Fruit fly (Drosophila melanogaster) whole organism, adult: ENCODE results near the gene nAChRalpha7.

Experiments
- CG11617 ChIP-seq: fragments of 200-800 bp; sonication (Bioruptor generic); optimal IDR thresholded peaks from 2 replicates; lab custom pipeline; 2017; ENCODE audit warnings: mild to moderate bottlenecking, missing biosample characterization, missing genetic modification reagents, missing genetic modification characterization
- CG12768 ChIP-seq: fragments of 200-800 bp; sonication (Bioruptor generic); optimal IDR thresholded peaks from 2 replicates; lab custom pipeline; 2017; ENCODE audit warnings: missing biosample characterization, missing genetic modification characterization, mild to moderate bottlenecking, moderate library complexity, missing genetic modification reagents
- CG14711 ChIP-seq: fragments of 200-800 bp; sonication (Bioruptor generic); optimal IDR thresholded peaks from 2 replicates; lab custom pipeline; 2018; ENCODE audit warnings: missing biosample characterization, mild to moderate bottlenecking, missing genetic modification characterization, moderate library complexity
- CG1620 ChIP-seq: fragments of 200-800 bp; sonication (Bioruptor generic); optimal IDR thresholded peaks from 2 replicates; lab custom pipeline; 2016; ENCODE audit warnings: missing biosample characterization, missing genetic modification characterization
- CG33017 ChIP-seq: fragments of 200-800 bp; sonication (Bioruptor generic); optimal IDR thresholded peaks from 2 replicates; lab custom pipeline; 2018; ENCODE audit warnings: missing biosample characterization, mild to moderate bottlenecking, missing genetic modification characterization, moderate library complexity
- CG5204 ChIP-seq: fragments of 200-800 bp; sonication (Bioruptor generic); optimal IDR thresholded peaks from 2 replicates; lab custom pipeline; 2016; ENCODE audit warnings: missing biosample characterization, missing genetic modification characterization
- CG7045 ChIP-seq: fragments of 200-800 bp; sonication (Bioruptor generic); optimal IDR thresholded peaks from 2 replicates; lab custom pipeline; 2017; ENCODE audit warnings: missing biosample characterization, mild to moderate bottlenecking, missing genetic modification characterization
- Clk ChIP-seq: fragments of 200-800 bp; sonication (Bioruptor generic); optimal IDR thresholded peaks from 2 replicates; lab custom pipeline; 2017; ENCODE audit warnings: missing biosample characterization, missing genetic modification characterization
- Crg-1 ChIP-seq: fragments of 200-800 bp; sonication (Bioruptor generic); optimal IDR thresholded peaks from 2 replicates; lab custom pipeline; 2016; ENCODE audit warnings: missing biosample characterization, missing genetic modification characterization
- Mnt ChIP-seq: fragments of 200-800 bp; sonication (Bioruptor generic); optimal IDR thresholded peaks from 2 replicates; lab custom pipeline; 2016; ENCODE audit warnings: missing biosample characterization, mild to moderate bottlenecking, missing genetic modification characterization
- bab1 ChIP-seq: fragments of 200-800 bp; sonication (Bioruptor generic); optimal IDR thresholded peaks from 3 replicates; lab custom pipeline; 2019; ENCODE audit warnings: missing biosample characterization, mild to moderate bottlenecking, missing genetic modification characterization, moderate library complexity
- cic ChIP-seq: fragments of 200-800 bp; sonication (Bioruptor generic); optimal IDR thresholded peaks from 2 replicates; lab custom pipeline; 2017; ENCODE audit warnings: missing biosample characterization, mild to moderate bottlenecking, missing genetic modification characterization, moderate library complexity
- cnc ChIP-seq, 2 experiments: fragments of >200 bp; optimal IDR thresholded peaks; 2 replicates each; lab custom pipeline; 2017
- kay ChIP-seq: fragments of 200-800 bp; sonication (Bioruptor generic); peaks from one replicate; lab custom pipeline; 2016; ENCODE audit warnings: missing biosample characterization, missing genetic modification characterization, borderline replicate concordance
- ovo ChIP-seq: fragments of 200-800 bp; sonication (Bioruptor generic); optimal IDR thresholded peaks from 2 replicates; lab custom pipeline; 2016; ENCODE audit warnings: missing biosample characterization, missing genetic modification characterization
- pad ChIP-seq: fragments of 200-800 bp; sonication (Bioruptor generic); optimal IDR thresholded peaks from 3 replicates; lab custom pipeline; 2017; ENCODE audit warnings: missing biosample characterization, missing genetic modification characterization, mild to moderate bottlenecking, moderate library complexity, missing genetic modification reagents
- tj ChIP-seq: fragments of 200-800 bp; sonication (Bioruptor generic); optimal IDR thresholded peaks from 3 replicates; lab custom pipeline; 2017; ENCODE audit warnings: missing biosample characterization, mild to moderate bottlenecking, missing genetic modification characterization, moderate library complexity
- toe ChIP-seq: fragments of 200-800 bp; sonication (Bioruptor generic); optimal IDR thresholded peaks from 2 replicates; lab custom pipeline; 2016; ENCODE audit warnings: missing biosample characterization, missing genetic modification characterization

nAChRalpha7 gene

dm6 chrX:19286235-19286634 is 62.0 kb downstream of the nAChRalpha7 start:
- no peak for TF ChIP-seq CG5204 (GFP tag; lab: Kevin White, UChicago)
- no peak for TF ChIP-seq CG1620 (GFP tag; lab: Kevin White, UChicago)
- no peak for TF ChIP-seq kay (GFP tag; lab: Kevin White, UChicago)
- no peak for TF ChIP-seq toe (GFP tag; lab: Kevin White, UChicago)
- no peak for TF ChIP-seq Clk (GFP tag; lab: Kevin White, UChicago)
- TF ChIP-seq CG7045 (GFP tag; lab: Kevin White, UChicago), result no peak
- no peak for TF ChIP-seq pad
- no peak for TF ChIP-seq CG12768 (GFP tag; lab: Kevin White, UChicago)
- TF ChIP-seq tj (GFP tag; lab: Kevin White, UChicago), result no peak
- TF ChIP-seq CG14711 (tag; lab: Kevin White, UChicago), result no peak

- TF ChIP-seq Mnt, result no peak
- TF ChIP-seq cic (GFP tag; lab: Kevin White, UChicago), result peak; percentile 77
Measured at dm6 chrX:19285441-19285840, 62.8 kb downstream of the nAChRalpha7 start.

dm6 chrX:19281271-19281670 is 67.0 kb downstream of the nAChRalpha7 start:
- peak; percentile 14 for TF ChIP-seq bab1 (GFP tag; lab: Kevin White, UChicago)
- TF ChIP-seq toe (GFP tag; lab: Kevin White, UChicago), result no peak
- TF ChIP-seq CG14711 (tag; lab: Kevin White, UChicago), result peak; percentile 11
- no peak for TF ChIP-seq CG7045 (GFP tag; lab: Kevin White, UChicago)

dm6 chrX:19280685-19281084 is 67.6 kb downstream of the nAChRalpha7 start:
- TF ChIP-seq CG11617 (GFP tag; lab: Kevin White, UChicago), result no peak

dm6 chrX:19280249-19280648 is 68.0 kb downstream of the nAChRalpha7 start, which contains the start of gene CG8028:
CG8028 (minus strand) TSS chrX:19280349.
- TF ChIP-seq cic (GFP tag; lab: Kevin White, UChicago) (no peak), Mnt (no peak), CG12768 (GFP tag; lab: Kevin White, UChicago) (no peak), ovo (GFP tag; lab: Kevin White, UChicago) (no peak), CG14711 (tag; lab: Kevin White, UChicago) (no peak), CG7045 (GFP tag; lab: Kevin White, UChicago) (no peak), toe (GFP tag; lab: Kevin White, UChicago) (no peak), CG33017 (tag; lab: Kevin White, UChicago) (no peak), kay (GFP tag; lab: Kevin White, UChicago) (no peak)

dm6 chrX:19278395-19278794 is 69.9 kb downstream of the nAChRalpha7 start:
- TF ChIP-seq Crg-1 (GFP tag; lab: Kevin White, UChicago) (no peak), Clk (GFP tag; lab: Kevin White, UChicago) (no peak), cnc (optimal IDR thresholded peaks at IDR 0.05; lab: Kevin White, UChicago) (no peak), CG33017 (tag; lab: Kevin White, UChicago) (no peak), CG12768 (GFP tag; lab: Kevin White, UChicago) (no peak), cic (GFP tag; lab: Kevin White, UChicago) (no peak), toe (GFP tag; lab: Kevin White, UChicago) (no peak), pad (no peak)
